Worm (Caenorhabditis elegans) whole organism, early embryonic: ENCODE data around the gene mcm-3.

Experiments
- ama-1 ChIP-seq: fragments of 150-350 bp; optimal IDR thresholded peaks from 2 replicates; lab custom pipeline; 2014
- ceh-13 ChIP-seq: fragments of 200-800 bp; sonication (Bioruptor generic); optimal IDR thresholded peaks from 2 replicates; lab custom pipeline; 2018; ENCODE audit warnings: mild to moderate bottlenecking, missing genetic modification characterization, missing compliant biosample characterization
- ceh-36 ChIP-seq: sonication (generic microtip); optimal IDR thresholded peaks from 2 replicates; lab custom pipeline; 2016; ENCODE audit warnings: missing genetic modification characterization, inconsistent platforms, missing compliant biosample characterization
- flt-1 ChIP-seq: fragments of 200-800 bp; sonication (Bioruptor generic); IDR thresholded peaks from 2 replicates; pipeline ENCODE4 v1.3.6; 2022; ENCODE audit warnings: missing genetic modification characterization, missing compliant biosample characterization
- hmbx-1 ChIP-seq: sonication (generic microtip); optimal IDR thresholded peaks from 2 replicates; lab custom pipeline; 2016; ENCODE audit warnings: mild to moderate bottlenecking, missing genetic modification characterization, missing compliant biosample characterization
- hmg-4 ChIP-seq: fragments of 200-800 bp; sonication (Bioruptor generic); optimal IDR thresholded peaks from 2 replicates; lab custom pipeline; 2018; ENCODE audit warnings: mild to moderate bottlenecking, missing genetic modification characterization, missing compliant biosample characterization
- hnd-1 ChIP-seq: sonication (generic microtip); optimal IDR thresholded peaks from 2 replicates; lab custom pipeline; 2016; ENCODE audit warnings: missing genetic modification characterization, missing compliant biosample characterization
- pes-1 ChIP-seq: fragments of 200-800 bp; sonication (Bioruptor generic); IDR thresholded peaks from 2 replicates; pipeline ENCODE4 v1.3.6; 2022; ENCODE audit warnings: missing genetic modification reagents, missing genetic modification characterization, missing compliant biosample characterization
- scrt-1 ChIP-seq: fragments of 200-800 bp; sonication (Bioruptor generic); IDR thresholded peaks from 2 replicates; pipeline ENCODE4 v1.3.6; 2022; ENCODE audit warnings: missing genetic modification characterization, missing compliant biosample characterization
- sea-1 ChIP-seq: fragments of 200-800 bp; sonication (Bioruptor generic); conservative IDR thresholded peaks from 2 replicates; pipeline ENCODE4 v1.3.6; 2022; ENCODE audit warnings: missing genetic modification characterization, missing compliant biosample characterization
- tbx-37 ChIP-seq: fragments of 200-800 bp; sonication (Bioruptor generic); conservative IDR thresholded peaks from 2 replicates; pipeline ENCODE4 v1.3.6; 2022; ENCODE audit warnings: missing genetic modification reagents, missing genetic modification characterization, missing compliant biosample characterization
- tra-4 ChIP-seq: sonication (generic microtip); optimal IDR thresholded peaks from 2 replicates; lab custom pipeline; 2017; ENCODE audit warnings: missing genetic modification characterization, missing compliant biosample characterization

- TF ChIP-seq scrt-1 (GFP tag; lab: Robert Waterston, UW) (no peak), flt-1 (no peak), ceh-13 (GFP tag; lab: Kevin White, UChicago) (no peak), ama-1 (lab: Kevin White, UChicago) (no peak), hmbx-1 (tag; lab: Kevin White, UChicago) (no peak), pes-1 (no peak), sea-1 (GFP tag; lab: Robert Waterston, UW) (no peak), hmg-4 (GFP tag; lab: Kevin White, UChicago) (no peak), ceh-36 (tag; lab: Kevin White, UChicago) (no peak), hnd-1 (no peak), tbx-37 (GFP tag; lab: Robert Waterston, UW) (no peak), tra-4 (no peak)
Measured at ce11 chrV:15094749-15095148, 35.4 kb upstream of the mcm-3 start, which contains the start of gene srx-78.
